Worm (Caenorhabditis elegans): ENCODE results near the gene mab-10.

DNA sequence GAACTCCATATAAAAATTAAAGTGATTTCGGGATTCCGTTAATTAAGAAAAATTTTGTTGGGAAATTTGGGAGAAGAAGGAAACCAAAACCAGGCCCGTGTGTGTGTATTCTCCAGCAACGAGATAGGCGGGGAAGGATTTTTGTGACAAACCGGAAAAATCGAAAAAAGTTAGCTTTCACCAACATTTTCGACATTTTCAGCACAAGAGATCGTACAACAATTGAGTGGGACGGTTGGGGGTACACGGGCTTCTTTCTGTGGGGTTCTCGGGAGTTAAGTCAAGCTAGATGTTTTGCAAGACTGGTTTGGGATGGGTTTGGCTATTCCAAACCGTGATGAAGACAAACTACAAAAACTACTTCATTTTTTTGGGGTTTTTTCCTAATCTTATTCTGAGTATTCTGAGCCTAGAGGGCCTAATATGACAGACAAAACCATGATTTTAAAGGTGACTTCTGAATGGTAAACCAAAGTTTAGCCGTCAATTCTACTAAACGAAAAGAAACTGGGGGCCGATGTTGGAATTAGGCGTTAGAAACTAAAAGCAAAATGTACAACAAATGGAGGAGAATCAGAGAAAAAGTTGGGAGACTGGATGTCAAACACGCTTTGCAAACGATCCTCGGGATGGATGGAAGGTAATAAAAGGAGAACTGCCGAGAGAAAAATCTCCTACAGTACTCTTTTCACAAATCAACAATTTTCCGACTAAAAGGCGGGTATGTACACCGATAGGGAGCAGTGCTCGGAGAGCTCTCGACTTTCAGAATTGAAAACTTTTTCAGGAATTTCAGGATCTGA lies 15.0 kb downstream of the mab-10 start:
- TF ChIP-seq skn-1 (tag; optimal IDR thresholded peaks at IDR 0.05), result no peak
- no peak for TF ChIP-seq nhr-28 (tag; optimal IDR thresholded peaks at IDR 0.05)
- no peak for TF ChIP-seq zag-1 (tag; optimal IDR thresholded peaks at IDR 0.05)
- TF ChIP-seq lin-35 (GFP tag; optimal IDR thresholded peaks at IDR 0.05), result peak in 1 of 2 experiments; percentile 1
- no peak for TF ChIP-seq fkh-10 (GFP tag; optimal IDR thresholded peaks at IDR 0.05)
- TF ChIP-seq unc-62 (GFP tag; optimal IDR thresholded peaks at IDR 0.05), result no peak
- no peak for TF ChIP-seq lin-15B (tag; optimal IDR thresholded peaks at IDR 0.05)

All from whole organism, L1 larva.